Worm (Caenorhabditis elegans) whole organism, L1 larva: ENCODE measurements around the gene srd-35.

Source experiments
- fos-1 ChIP-seq: fragments of 150-350 bp; optimal IDR thresholded peaks from 2 replicates; lab custom pipeline; 2014; ENCODE audit warnings: missing biosample characterization, missing genetic modification characterization
- hlh-17 ChIP-seq: fragments of 200-800 bp; sonication (Bioruptor generic); optimal IDR thresholded peaks from 2 replicates; lab custom pipeline; 2018; ENCODE audit warnings: missing genetic modification characterization, mild to moderate bottlenecking, missing compliant biosample characterization, moderate library complexity, borderline replicate concordance
- lir-3 ChIP-seq: sonication (generic microtip); optimal IDR thresholded peaks from 2 replicates; lab custom pipeline; 2016; ENCODE audit warnings: mild to moderate bottlenecking, missing genetic modification characterization, moderate library complexity, missing compliant biosample characterization; ENCODE audit not compliant: poor library complexity
- nhr-28 ChIP-seq: fragments of 150-350 bp; optimal IDR thresholded peaks from 2 replicates; lab custom pipeline; 2014; ENCODE audit warnings: missing biosample characterization, missing genetic modification characterization
- skn-1 ChIP-seq: fragments of 150-350 bp; optimal IDR thresholded peaks from 2 replicates; lab custom pipeline; 2014; ENCODE audit warnings: missing biosample characterization, missing genetic modification characterization
- unc-130 ChIP-seq: fragments of 150-350 bp; optimal IDR thresholded peaks from 2 replicates; lab custom pipeline; 2017; ENCODE audit warnings: missing biosample characterization, missing genetic modification characterization, inconsistent platforms
- unc-86 ChIP-seq: sonication (generic microtip); optimal IDR thresholded peaks from 2 replicates; lab custom pipeline; 2016; ENCODE audit warnings: missing genetic modification characterization, missing compliant biosample characterization
- ztf-11 ChIP-seq, 2 experiments: sonication (generic microtip); optimal IDR thresholded peaks; 2 replicates each; lab custom pipeline; 2016 to 2017; ENCODE audit warnings: missing genetic modification characterization in 2 of 2, missing biosample characterization in 1 of 2, missing compliant biosample characterization in 1 of 2

DNA sequence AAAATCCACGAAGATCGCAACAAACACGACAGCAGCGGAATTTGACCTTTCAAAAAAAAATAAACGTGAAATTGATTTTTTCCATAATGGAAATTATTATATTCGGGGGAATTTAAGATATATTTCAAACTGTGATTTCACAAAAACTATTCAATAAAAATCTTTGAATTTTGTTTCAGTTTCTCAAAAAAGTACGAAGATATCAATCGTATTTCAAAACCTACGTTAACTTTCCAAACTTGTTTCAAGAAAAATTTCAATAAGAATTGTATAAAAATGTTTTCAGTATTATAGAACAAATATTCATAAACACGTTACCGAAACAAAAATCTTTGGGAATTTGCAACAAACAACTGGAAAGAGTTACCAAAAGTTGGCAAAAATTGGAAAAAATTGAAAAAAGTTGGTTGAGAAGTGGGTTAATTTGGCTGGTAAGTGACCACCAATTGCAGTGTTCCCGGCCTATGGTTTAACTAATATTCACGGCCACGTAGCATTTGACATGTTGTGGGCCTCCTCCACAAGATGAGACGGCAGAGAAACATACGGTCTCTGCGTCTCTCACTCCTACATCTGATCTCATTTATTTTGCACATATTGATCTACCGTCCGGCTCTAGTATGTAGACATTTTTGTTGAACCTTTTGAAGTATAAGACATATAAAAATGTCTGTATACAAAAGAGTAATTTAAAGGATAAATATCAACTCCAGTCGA is 13.2 kb upstream of the srd-35 start, which contains the start of the genes T16G1.9 and T16G1.18:
- TF ChIP-seq unc-130 (tag; lab: Kevin White, UChicago) (no peak), skn-1 (tag; lab: Kevin White, UChicago) (no peak), unc-86 (tag; lab: Kevin White, UChicago) (no peak), fos-1 (tag; lab: Kevin White, UChicago) (no peak), ztf-11 (tag; optimal IDR thresholded peaks at IDR 0.05; lab: Kevin White, UChicago) (no peak), lir-3 (tag; lab: Kevin White, UChicago) (no peak), nhr-28 (tag; lab: Kevin White, UChicago) (no peak), hlh-17 (GFP tag; lab: Kevin White, UChicago) (no peak)
